Worm (Caenorhabditis elegans): ENCODE results near the gene Y57G11B.3.

- TF ChIP-seq lsy-2 (tag; optimal IDR thresholded peaks at IDR 0.05) = no peak
- TF ChIP-seq ceh-28 (tag; optimal IDR thresholded peaks at IDR 0.05) = no peak
- TF ChIP-seq pha-4 (GFP tag; IDR thresholded peaks at IDR 0.05) = no peak
- TF ChIP-seq pha-4 (tag; optimal IDR thresholded peaks at IDR 0.05) = no peak
- no peak for TF ChIP-seq F49E8.2 (tag; optimal IDR thresholded peaks at IDR 0.05; ENCODE audit: borderline replicate concordance)
- TF ChIP-seq zag-1 (tag; optimal IDR thresholded peaks at IDR 0.05) = no peak
- no peak for TF ChIP-seq nhr-11 (tag; optimal IDR thresholded peaks at IDR 0.05)
- no peak for TF ChIP-seq rbr-2 (tag; optimal IDR thresholded peaks at IDR 0.05)
- TF ChIP-seq egl-27 (tag; optimal IDR thresholded peaks at IDR 0.05) = no peak
- TF ChIP-seq daf-16 (GFP tag; optimal IDR thresholded peaks at IDR 0.05) = no peak
- no peak for TF ChIP-seq daf-16 (tag; optimal IDR thresholded peaks at IDR 0.05)
- no peak for TF ChIP-seq unc-62 (GFP tag; optimal IDR thresholded peaks at IDR 0.05 in 1 of 2)
- no peak for TF ChIP-seq unc-62 (tag; optimal IDR thresholded peaks at IDR 0.05)
- TF ChIP-seq ama-1 (optimal IDR thresholded peaks at IDR 0.05) = no peak
- no peak for TF ChIP-seq ces-1 (GFP tag; optimal IDR thresholded peaks at IDR 0.05)
- no peak for TF ChIP-seq mdl-1 (tag; optimal IDR thresholded peaks at IDR 0.05)
- no peak for TF ChIP-seq aha-1 (tag)
These were observed 34.4 kb upstream of the Y57G11B.3 start for ce11 chrIV:14608605-14609004.

All from whole organism, L4 larva.